Fruit fly (Drosophila melanogaster) whole organism: ENCODE results near the gene CG18231.
A peak's percentile ranks its signal among the peaks of the same experiment; 100 is the strongest.

Experiments used
- CG8478 ChIP-seq: fragments of >200 bp; optimal IDR thresholded peaks from 2 replicates; lab custom pipeline; 2018; ENCODE audit warnings: inconsistent platforms
- Dll ChIP-seq: fragments of >200 bp; optimal IDR thresholded peaks from 2 replicates; lab custom pipeline; 2017
- EcR ChIP-seq, 2 experiments: fragments of >200 bp; optimal IDR thresholded peaks; 2 replicates each; lab custom pipeline; 2017; ENCODE audit warnings: missing biosample characterization in 2 of 2, missing genetic modification characterization in 2 of 2, missing genetic modification reagents in 2 of 2
- pan ChIP-seq: fragments of >200 bp; optimal IDR thresholded peaks from 2 replicates; lab custom pipeline; 2017
- psq ChIP-seq: fragments of >200 bp; optimal IDR thresholded peaks from 2 replicates; lab custom pipeline; 2017
- usp ChIP-seq: fragments of >200 bp; optimal IDR thresholded peaks from 2 replicates; lab custom pipeline; 2017; ENCODE audit warnings: missing biosample characterization, missing genetic modification characterization, mixed read lengths

The CG18231 gene

DNA sequence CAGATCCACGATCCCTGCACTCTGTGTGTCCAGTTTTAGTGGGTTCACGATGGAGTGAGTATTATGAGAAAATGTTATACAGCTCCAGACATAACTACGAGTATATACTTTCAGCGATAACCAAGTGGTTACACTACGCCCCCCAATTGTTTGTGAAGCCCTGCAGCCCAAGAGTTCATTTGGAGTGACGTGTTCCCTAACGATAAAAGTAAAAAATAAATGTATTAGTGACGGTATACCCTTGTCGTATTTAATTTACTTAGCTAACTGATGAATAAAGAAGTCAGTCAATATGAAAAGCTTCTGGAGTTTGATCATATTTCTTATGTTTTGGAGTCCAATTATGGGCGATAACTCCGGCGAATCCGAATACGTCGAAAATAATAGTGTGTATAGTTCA is at the start of gene CG18231:
CG18231 (plus strand) TSS at position 301 of the 400 bp plus-strand sequence.
- TF ChIP-seq usp (GFP tag; lab: Kevin White, UChicago) (no peak), Dll (no peak), psq (lab: Kevin White, UChicago) (no peak), EcR (GFP tag; optimal IDR thresholded peaks at IDR 0.05; lab: Kevin White, UChicago) (no peak), pan (lab: Kevin White, UChicago) (no peak), CG8478 (lab: Kevin White, UChicago) (no peak)

DNA sequence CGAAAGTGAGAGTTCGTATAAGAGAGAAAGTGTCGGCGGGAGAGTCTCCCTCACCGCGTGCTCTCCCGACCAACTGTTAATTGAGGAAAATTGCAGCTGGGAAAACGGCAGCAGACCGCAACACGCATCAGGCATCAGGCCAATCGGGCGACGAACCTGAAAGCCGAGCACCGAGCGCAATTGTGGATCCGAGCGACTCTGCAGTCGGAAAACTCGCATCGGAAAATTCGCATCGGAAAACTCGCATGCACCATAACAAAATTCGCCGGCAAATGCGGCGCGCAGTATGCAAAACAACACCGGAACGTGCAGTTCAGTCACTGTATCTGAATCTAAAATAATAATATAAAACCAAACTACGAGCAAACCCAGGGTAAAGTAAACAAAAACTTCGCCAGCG is 47.3 kb upstream of the CG18231 start, which contains the start of gene AstC-R1:
AstC-R1 (plus strand) TSS at position 301 of the 400 bp plus-strand sequence.
- TF ChIP-seq pan (lab: Kevin White, UChicago) (no peak), EcR (GFP tag; optimal IDR thresholded peaks at IDR 0.05; lab: Kevin White, UChicago) (no peak), CG8478 (lab: Kevin White, UChicago) (no peak), psq (lab: Kevin White, UChicago) (no peak), Dll (no peak), usp (GFP tag; lab: Kevin White, UChicago) (no peak)

DNA sequence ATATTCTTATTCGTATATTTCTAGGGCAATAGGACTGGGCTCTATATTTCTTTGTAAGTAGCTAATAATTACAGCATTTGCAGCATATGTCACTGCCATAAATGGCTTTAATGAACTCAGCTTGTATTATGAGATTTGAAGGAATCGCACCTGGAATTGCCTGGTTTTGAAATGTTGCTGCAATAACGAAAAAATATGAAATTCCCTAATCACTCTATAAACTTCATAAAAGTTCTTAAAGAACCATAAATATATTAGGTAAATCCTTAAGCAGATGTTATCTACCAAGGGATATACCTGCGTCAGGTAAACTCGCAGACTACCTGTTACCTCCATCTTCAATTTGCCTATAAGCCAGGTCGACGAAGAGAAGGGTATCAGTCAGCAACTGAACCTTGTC is 18.9 kb upstream of the CG18231 start, which contains the start of gene CG7271:
CG7271 (plus strand) TSS at position 373 of the 400 bp plus-strand sequence.
- TF ChIP-seq pan (lab: Kevin White, UChicago): no peak
- no peak for TF ChIP-seq usp (GFP tag; lab: Kevin White, UChicago)
- TF ChIP-seq Dll: no peak
- TF ChIP-seq EcR (GFP tag; optimal IDR thresholded peaks at IDR 0.05; lab: Kevin White, UChicago): no peak

DNA sequence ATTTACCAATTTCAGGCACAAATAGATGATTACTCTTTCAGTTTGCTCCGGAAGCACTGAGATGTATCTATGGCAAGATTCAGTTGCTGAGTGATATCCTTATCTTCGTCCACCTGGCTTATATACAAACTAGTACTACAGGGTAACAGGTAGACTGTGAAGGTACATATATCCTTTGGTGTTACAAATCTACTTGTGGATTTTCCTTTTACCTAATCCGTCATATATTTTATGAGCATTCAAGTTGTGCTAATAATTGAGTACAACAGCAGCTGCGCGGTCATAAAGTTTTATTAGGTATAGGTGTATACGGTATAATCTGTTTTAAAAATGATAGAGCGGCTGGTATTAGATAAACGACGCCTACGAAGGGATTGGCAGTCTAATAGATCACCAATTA is 13.6 kb upstream of the CG18231 start, which contains the start of gene term:
term (minus strand) TSS at position 101 of the 400 bp plus-strand sequence.
- TF ChIP-seq usp (GFP tag; lab: Kevin White, UChicago): no peak
- TF ChIP-seq EcR (GFP tag; optimal IDR thresholded peaks at IDR 0.05; lab: Kevin White, UChicago): no peak
- no peak for TF ChIP-seq pan (lab: Kevin White, UChicago)
- no peak for TF ChIP-seq Dll
- no peak for TF ChIP-seq psq (lab: Kevin White, UChicago)
- no peak for TF ChIP-seq CG8478 (lab: Kevin White, UChicago)

DNA sequence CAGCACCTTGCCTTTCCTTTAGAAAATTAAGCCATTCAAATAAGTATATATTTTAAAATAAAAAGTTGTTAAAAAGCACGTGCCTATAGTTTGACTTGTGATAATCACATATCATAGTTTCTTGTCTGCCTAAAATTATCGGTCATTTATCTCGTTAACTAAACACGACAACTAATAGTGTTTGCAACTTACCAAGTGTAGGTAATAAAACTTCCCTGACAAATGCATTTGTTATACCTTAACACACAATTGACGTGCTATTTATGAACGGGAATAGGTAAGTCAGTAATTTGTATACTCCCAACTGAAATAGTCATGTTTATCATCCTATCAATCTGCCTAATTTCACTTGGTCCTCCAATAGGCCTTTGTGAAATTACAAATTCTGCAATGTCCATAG is 4.1 kb upstream of the CG18231 start, which contains the start of gene CG18234:
CG18234 (plus strand) TSS at position 301 of the 400 bp plus-strand sequence.
- TF ChIP-seq pan (lab: Kevin White, UChicago) (no peak), EcR (GFP tag; optimal IDR thresholded peaks at IDR 0.05; lab: Kevin White, UChicago) (no peak), usp (GFP tag; lab: Kevin White, UChicago) (no peak), psq (lab: Kevin White, UChicago) (no peak), Dll (no peak), CG8478 (lab: Kevin White, UChicago) (no peak)

DNA sequence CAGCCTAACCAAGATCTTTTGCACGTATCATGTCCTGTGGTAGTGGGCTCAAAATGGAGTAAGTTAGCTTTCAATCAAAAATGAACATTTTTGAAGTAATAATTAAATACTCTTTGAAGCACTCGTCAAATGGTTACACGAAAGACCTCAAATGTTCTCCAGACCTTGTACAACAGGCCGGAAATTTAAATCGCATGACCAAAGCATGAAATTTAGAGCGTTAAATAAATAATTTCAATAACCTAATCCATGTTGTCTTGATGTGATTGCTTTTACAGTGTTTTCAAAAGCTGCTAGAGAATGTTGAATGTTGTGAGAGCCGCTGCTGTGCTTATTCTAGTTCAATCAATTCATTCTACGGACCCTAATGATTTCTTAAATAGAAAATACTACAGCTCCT is 2.1 kb upstream of the CG18231 start, which contains the start of gene CG18233:
CG18233 (plus strand) TSS at position 301 of the 400 bp plus-strand sequence.
- TF ChIP-seq pan (lab: Kevin White, UChicago): no peak
- TF ChIP-seq psq (lab: Kevin White, UChicago): no peak
- no peak for TF ChIP-seq EcR (GFP tag; optimal IDR thresholded peaks at IDR 0.05; lab: Kevin White, UChicago)
- TF ChIP-seq CG8478 (lab: Kevin White, UChicago): no peak
- no peak for TF ChIP-seq Dll
- no peak for TF ChIP-seq usp (GFP tag; lab: Kevin White, UChicago)

DNA sequence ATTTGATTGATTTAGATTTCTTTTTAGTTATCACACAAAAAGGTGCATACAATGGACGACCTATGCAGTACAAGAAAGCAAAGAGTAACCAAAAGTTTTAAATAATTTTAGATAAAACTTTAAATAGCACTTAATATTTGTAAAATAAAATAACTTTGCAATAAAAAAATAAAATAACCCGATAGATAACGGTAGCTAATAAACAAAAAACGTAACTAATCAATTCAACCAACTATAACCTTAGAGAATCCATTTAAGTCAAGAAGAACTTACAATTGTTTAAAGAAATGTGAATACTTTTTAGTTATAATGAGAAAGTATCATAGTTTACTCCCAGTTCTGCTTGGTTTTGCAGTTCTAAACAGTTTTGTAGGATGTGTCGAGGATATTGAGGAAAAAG is 2.1 kb downstream of the CG18231 start, which contains the start of gene CG32201:
CG32201 (plus strand) TSS at position 301 of the 400 bp plus-strand sequence.
- TF ChIP-seq psq (lab: Kevin White, UChicago) (no peak), pan (lab: Kevin White, UChicago) (no peak), usp (GFP tag; lab: Kevin White, UChicago) (no peak), CG8478 (lab: Kevin White, UChicago) (no peak), EcR (GFP tag; optimal IDR thresholded peaks at IDR 0.05; lab: Kevin White, UChicago) (no peak), Dll (no peak)

DNA sequence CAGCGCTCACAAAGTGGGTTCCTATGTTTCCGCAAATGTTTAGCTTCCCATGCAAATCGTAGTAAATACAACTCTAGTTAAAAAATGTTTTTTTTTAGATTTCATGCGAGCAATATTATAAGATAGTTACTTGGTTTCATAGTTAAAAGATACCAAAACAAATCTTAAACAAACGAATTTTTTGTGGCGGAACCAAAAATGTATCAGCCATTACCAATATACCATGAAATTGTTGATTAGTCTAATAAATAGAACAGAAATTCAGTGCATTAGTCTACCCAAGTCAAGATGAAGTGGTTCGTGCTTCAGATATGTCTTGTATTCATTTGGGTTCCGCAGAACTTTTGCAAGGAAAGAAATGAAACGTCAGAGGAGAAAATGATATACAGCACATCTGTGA is 4.3 kb downstream of the CG18231 start, which contains the start of gene CG32199:
CG32199 (plus strand) TSS at position 301 of the 400 bp plus-strand sequence.
- TF ChIP-seq EcR (GFP tag; optimal IDR thresholded peaks at IDR 0.05; lab: Kevin White, UChicago) (no peak), Dll (no peak), psq (lab: Kevin White, UChicago) (no peak), usp (GFP tag; lab: Kevin White, UChicago) (no peak), CG8478 (lab: Kevin White, UChicago) (no peak), pan (lab: Kevin White, UChicago) (no peak)

DNA sequence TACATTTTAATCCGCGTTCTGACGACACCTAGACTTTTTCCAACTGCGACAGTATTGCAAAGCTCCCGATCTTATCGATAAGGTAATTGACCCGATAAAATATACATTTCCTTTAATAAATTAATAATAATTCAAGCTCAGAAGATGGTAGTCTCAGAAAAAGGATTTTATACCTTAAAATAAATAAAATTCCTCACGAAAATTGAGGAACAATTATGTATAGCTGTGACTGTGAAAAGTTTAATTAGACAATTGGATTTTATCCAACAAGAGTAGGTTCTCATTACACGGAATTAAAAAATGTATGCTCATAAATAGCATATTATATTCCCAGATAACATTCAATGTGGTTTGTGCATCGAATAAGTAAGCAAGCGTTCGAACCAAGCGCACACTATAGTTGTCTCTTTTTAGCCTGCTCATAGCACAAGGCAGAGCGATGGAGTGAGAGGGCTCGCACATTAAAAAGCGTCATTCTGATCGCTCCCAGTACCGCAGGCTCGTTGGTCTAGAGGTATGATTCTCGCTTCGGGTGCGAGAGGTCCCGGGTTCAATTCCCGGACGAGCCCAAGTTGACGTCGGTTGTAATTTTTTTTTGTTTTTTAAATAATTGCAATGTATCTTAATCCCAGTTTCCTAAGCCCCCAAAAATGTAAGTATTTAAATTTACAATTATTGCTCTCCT is 10.8 kb downstream of the CG18231 start, which contains the start of the genes CG13380 and CG4174:
CG13380 (minus strand) TSS at position 51 of the 685 bp plus-strand sequence.
CG4174 (minus strand) TSS at position 51 of the 685 bp plus-strand sequence.
- TF ChIP-seq CG8478 (lab: Kevin White, UChicago): no peak
- no peak for TF ChIP-seq Dll
- no peak for TF ChIP-seq psq (lab: Kevin White, UChicago)
- no peak for TF ChIP-seq usp (GFP tag; lab: Kevin White, UChicago)
- no peak for TF ChIP-seq pan (lab: Kevin White, UChicago)
- TF ChIP-seq EcR (GFP tag; optimal IDR thresholded peaks at IDR 0.05; lab: Kevin White, UChicago): no peak

DNA sequence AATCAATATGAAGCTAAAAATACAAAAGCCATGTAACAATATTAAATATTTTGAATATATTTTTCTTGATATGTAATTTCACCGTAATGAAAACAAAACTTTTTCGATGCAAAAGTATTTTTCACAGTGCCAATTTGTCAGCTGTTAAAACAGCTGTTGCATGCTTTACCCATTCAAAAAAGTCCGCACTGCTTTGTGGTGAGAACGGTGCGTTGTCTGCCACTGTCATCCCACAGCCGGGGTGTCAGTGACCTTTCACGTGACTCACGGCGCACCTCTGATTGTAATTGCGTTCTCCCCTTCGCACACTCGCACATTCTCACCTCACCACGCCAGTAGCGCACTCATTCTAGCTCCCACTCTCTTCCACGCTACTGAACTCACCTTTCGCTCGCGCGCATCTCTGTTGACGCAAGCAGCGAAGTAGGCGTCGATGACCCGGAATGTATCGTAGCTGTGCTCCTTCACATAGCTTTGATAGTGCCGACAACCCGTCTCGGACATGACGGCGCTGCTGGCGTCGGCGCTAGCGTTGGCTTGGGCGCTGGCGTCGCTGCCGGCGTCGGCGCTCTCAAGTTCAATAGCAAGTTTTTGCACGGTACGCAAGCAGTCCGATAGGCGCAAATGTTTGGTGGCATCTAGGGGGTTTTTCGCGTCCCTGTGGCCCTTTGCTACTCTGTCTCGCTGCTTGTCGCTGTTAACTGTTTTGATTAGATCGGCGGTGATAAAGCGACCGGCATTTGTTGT is 13.9 kb downstream of the CG18231 start:
- TF ChIP-seq usp (GFP tag; lab: Kevin White, UChicago) (no peak), EcR (GFP tag; optimal IDR thresholded peaks at IDR 0.05; lab: Kevin White, UChicago) (peak; percentile 92 to 99), pan (lab: Kevin White, UChicago) (peak; percentile 61), CG8478 (lab: Kevin White, UChicago) (no peak), Dll (peak; percentile 79), psq (lab: Kevin White, UChicago) (no peak)
